Fruit fly (Drosophila melanogaster) whole organism, prepupa: ENCODE data around the gene CG42815.

ENCODE experiments used
- CG11294 ChIP-seq: fragments of 200-800 bp; sonication (Bioruptor generic); IDR thresholded peaks from 2 replicates; pipeline ENCODE4 v1.3.6; 2022; ENCODE audit warnings: missing biosample characterization, missing genetic modification characterization
- CG6276 ChIP-seq: fragments of 200-800 bp; sonication (Bioruptor generic); optimal IDR thresholded peaks from 2 replicates; lab custom pipeline; 2017; ENCODE audit warnings: missing biosample characterization, mild to moderate bottlenecking, missing genetic modification characterization
- Gug ChIP-seq: fragments of 200-800 bp; sonication (Bioruptor generic); IDR thresholded peaks from 2 replicates; pipeline ENCODE4 v1.3.6; 2022; ENCODE audit warnings: missing biosample characterization, missing genetic modification characterization
- Hr4 ChIP-seq: fragments of 200-800 bp; sonication (Bioruptor generic); optimal IDR thresholded peaks from 3 replicates; lab custom pipeline; 2016; ENCODE audit warnings: missing biosample characterization, missing genetic modification characterization
- Sox102F ChIP-seq: fragments of 200-800 bp; sonication (Bioruptor generic); optimal IDR thresholded peaks from 2 replicates; lab custom pipeline; 2016; ENCODE audit warnings: missing biosample characterization, mild to moderate bottlenecking, missing genetic modification characterization
- dsx ChIP-seq: fragments of 200-800 bp; optimal IDR thresholded peaks from 3 replicates; lab custom pipeline; 2019; ENCODE audit warnings: missing biosample characterization, mild to moderate bottlenecking, missing genetic modification characterization, moderate library complexity; ENCODE audit not compliant: poor library complexity, severe bottlenecking
- spab ChIP-seq: fragments of 200-800 bp; sonication (Bioruptor generic); optimal IDR thresholded peaks from 2 replicates; lab custom pipeline; 2017; ENCODE audit warnings: missing biosample characterization, mild to moderate bottlenecking, missing genetic modification characterization, missing genetic modification reagents
- ss ChIP-seq, 2 experiments: fragments of 200-800 bp; sonication (Bioruptor generic); optimal IDR thresholded peaks; 2 replicates in 1 of 2; 3 replicates in 1 of 2; lab custom pipeline; 2017 to 2018; ENCODE audit warnings: mild to moderate bottlenecking in 2 of 2, missing biosample characterization in 2 of 2, missing genetic modification characterization in 2 of 2, moderate library complexity in 1 of 2

DNA sequence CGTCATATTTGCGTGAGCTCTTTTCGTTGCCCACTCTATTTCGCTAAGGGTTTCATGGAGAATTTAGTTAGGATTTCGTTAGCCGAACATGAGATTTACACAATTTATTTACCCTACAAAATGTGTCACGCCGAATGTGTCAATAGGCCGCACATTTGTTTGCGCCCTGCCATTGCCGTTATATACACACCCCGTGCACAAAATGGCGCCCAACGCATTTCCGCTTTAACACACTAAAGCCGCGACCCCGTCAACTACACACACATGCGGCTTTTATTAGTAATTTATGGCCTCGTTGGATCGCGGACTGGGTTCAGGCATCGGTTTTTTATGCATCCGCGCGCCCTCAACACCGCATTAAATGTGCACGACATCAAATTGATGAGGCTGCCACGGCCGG is 40.8 kb downstream of the CG42815 start, which contains the start of gene Adgf-B:
- TF ChIP-seq CG11294: no peak
- TF ChIP-seq dsx (GFP tag; lab: Kevin White, UChicago): no peak
- TF ChIP-seq CG6276 (GFP tag; lab: Kevin White, UChicago): no peak
- no peak for TF ChIP-seq Hr4 (GFP tag; lab: Kevin White, UChicago)
- no peak for TF ChIP-seq ss (GFP tag; optimal IDR thresholded peaks at IDR 0.05; lab: Kevin White, UChicago)
- no peak for TF ChIP-seq spab (GFP tag; lab: Kevin White, UChicago)
- TF ChIP-seq Sox102F: no peak
- TF ChIP-seq Gug (GFP tag; lab: Robert Waterston, UW): no peak
